Worm (Caenorhabditis elegans) whole organism, early embryonic: ENCODE results near the gene B0218.5.
A peak's percentile ranks its signal among the peaks of the same experiment; 100 is the strongest.

Source experiments
- B0310.2 ChIP-seq: sonication (generic microtip); optimal IDR thresholded peaks from 2 replicates; lab custom pipeline; 2016; ENCODE audit warnings: mild to moderate bottlenecking, missing genetic modification characterization, missing compliant biosample characterization
- F13C5.2 ChIP-seq: sonication (generic microtip); optimal IDR thresholded peaks from 2 replicates; lab custom pipeline; 2017; ENCODE audit warnings: mild to moderate bottlenecking, missing genetic modification characterization, inconsistent platforms, missing compliant biosample characterization
- aly-1 ChIP-seq: sonication (generic microtip); optimal IDR thresholded peaks from 2 replicates; lab custom pipeline; 2016; ENCODE audit warnings: missing genetic modification characterization, missing compliant biosample characterization
- ama-1 ChIP-seq: fragments of 150-350 bp; optimal IDR thresholded peaks from 2 replicates; lab custom pipeline; 2014
- ceh-13 ChIP-seq: fragments of 200-800 bp; sonication (Bioruptor generic); optimal IDR thresholded peaks from 2 replicates; lab custom pipeline; 2018; ENCODE audit warnings: mild to moderate bottlenecking, missing genetic modification characterization, missing compliant biosample characterization
- ceh-36 ChIP-seq: sonication (generic microtip); optimal IDR thresholded peaks from 2 replicates; lab custom pipeline; 2016; ENCODE audit warnings: missing genetic modification characterization, inconsistent platforms, missing compliant biosample characterization
- ets-7 ChIP-seq: sonication (generic microtip); optimal IDR thresholded peaks from 2 replicates; lab custom pipeline; 2016; ENCODE audit warnings: missing genotype, missing genetic modification characterization, missing compliant biosample characterization
- flt-1 ChIP-seq: fragments of 200-800 bp; sonication (Bioruptor generic); IDR thresholded peaks from 2 replicates; pipeline ENCODE4 v1.3.6; 2022; ENCODE audit warnings: missing genetic modification characterization, missing compliant biosample characterization
- hmbx-1 ChIP-seq: sonication (generic microtip); optimal IDR thresholded peaks from 2 replicates; lab custom pipeline; 2016; ENCODE audit warnings: mild to moderate bottlenecking, missing genetic modification characterization, missing compliant biosample characterization
- hmg-4 ChIP-seq: fragments of 200-800 bp; sonication (Bioruptor generic); optimal IDR thresholded peaks from 2 replicates; lab custom pipeline; 2018; ENCODE audit warnings: mild to moderate bottlenecking, missing genetic modification characterization, missing compliant biosample characterization
- hnd-1 ChIP-seq: sonication (generic microtip); optimal IDR thresholded peaks from 2 replicates; lab custom pipeline; 2016; ENCODE audit warnings: missing genetic modification characterization, missing compliant biosample characterization
- pes-1 ChIP-seq: fragments of 200-800 bp; sonication (Bioruptor generic); IDR thresholded peaks from 2 replicates; pipeline ENCODE4 v1.3.6; 2022; ENCODE audit warnings: missing genetic modification reagents, missing genetic modification characterization, missing compliant biosample characterization
- scrt-1 ChIP-seq: fragments of 200-800 bp; sonication (Bioruptor generic); IDR thresholded peaks from 2 replicates; pipeline ENCODE4 v1.3.6; 2022; ENCODE audit warnings: missing genetic modification characterization, missing compliant biosample characterization
- sea-1 ChIP-seq: fragments of 200-800 bp; sonication (Bioruptor generic); conservative IDR thresholded peaks from 2 replicates; pipeline ENCODE4 v1.3.6; 2022; ENCODE audit warnings: missing genetic modification characterization, missing compliant biosample characterization
- tbx-11 ChIP-seq: fragments of 200-800 bp; sonication (Bioruptor generic); IDR thresholded peaks from 2 replicates; pipeline ENCODE4 v1.3.6; 2022; ENCODE audit warnings: missing genetic modification characterization, missing compliant biosample characterization
- tbx-37 ChIP-seq: fragments of 200-800 bp; sonication (Bioruptor generic); conservative IDR thresholded peaks from 2 replicates; pipeline ENCODE4 v1.3.6; 2022; ENCODE audit warnings: missing genetic modification reagents, missing genetic modification characterization, missing compliant biosample characterization
- tra-4 ChIP-seq: sonication (generic microtip); optimal IDR thresholded peaks from 2 replicates; lab custom pipeline; 2017; ENCODE audit warnings: missing genetic modification characterization, missing compliant biosample characterization

Gene B0218.5

DNA sequence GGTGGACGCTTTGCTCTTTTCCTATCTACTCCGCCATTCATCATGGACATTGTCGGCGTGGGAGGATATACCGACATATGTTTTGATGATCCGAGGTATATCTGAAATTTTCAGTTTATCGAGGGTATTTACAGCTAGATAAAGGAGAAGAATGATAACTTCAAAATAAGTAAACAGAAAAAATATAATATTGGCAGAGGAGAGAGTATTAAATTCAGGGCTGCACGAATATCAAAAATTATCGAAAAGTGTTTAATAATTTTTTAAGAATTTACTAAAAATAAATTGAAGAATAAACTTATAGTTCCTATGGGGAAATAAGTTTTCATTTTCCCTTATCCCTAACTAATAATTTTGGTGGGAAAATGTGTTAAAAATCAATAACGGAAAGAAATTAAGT lies 41.8 kb upstream of the B0218.5 start, which contains the start of gene wsp-1:
Gene wsp-1, minus strand, starts transcription at position 101 of the 400 bp plus-strand sequence.
- TF ChIP-seq pes-1, result no peak
- no peak for TF ChIP-seq F13C5.2
- no peak for TF ChIP-seq ets-7 (tag; lab: Kevin White, UChicago)
- no peak for TF ChIP-seq hmbx-1 (tag; lab: Kevin White, UChicago)
- TF ChIP-seq tbx-37, result no peak
- no peak for TF ChIP-seq ceh-36 (tag; lab: Kevin White, UChicago)
- TF ChIP-seq tbx-11 (GFP tag; lab: Robert Waterston, UW), result no peak
- TF ChIP-seq B0310.2 (tag; lab: Kevin White, UChicago), result no peak
- no peak for TF ChIP-seq tra-4
- no peak for TF ChIP-seq aly-1 (tag; lab: Kevin White, UChicago)

DNA sequence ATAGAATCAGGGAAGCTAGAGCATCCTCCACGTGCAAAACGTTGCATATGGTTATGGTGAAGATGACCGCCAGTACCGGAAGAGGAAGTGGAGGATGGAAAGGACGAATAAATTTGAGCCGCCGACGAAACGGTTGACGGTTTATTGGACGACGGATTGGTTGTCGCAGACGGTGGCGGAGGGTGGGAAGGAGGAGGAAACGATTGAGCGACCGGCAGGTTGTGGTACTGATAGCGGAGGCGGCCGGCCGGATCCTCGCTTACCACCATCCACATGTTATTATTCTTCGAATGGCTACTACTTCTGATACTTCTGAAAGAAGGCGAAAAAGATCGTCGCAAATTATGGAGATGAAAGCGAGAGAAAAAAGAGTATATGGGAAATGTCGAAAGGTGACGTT lies 35.8 kb upstream of the B0218.5 start:
- TF ChIP-seq tbx-37, result no peak
- TF ChIP-seq hmg-4 (GFP tag; lab: Kevin White, UChicago), result no peak
- TF ChIP-seq F13C5.2, result no peak
- no peak for TF ChIP-seq B0310.2 (tag; lab: Kevin White, UChicago)
- TF ChIP-seq sea-1 (GFP tag; lab: Robert Waterston, UW), result no peak

DNA sequence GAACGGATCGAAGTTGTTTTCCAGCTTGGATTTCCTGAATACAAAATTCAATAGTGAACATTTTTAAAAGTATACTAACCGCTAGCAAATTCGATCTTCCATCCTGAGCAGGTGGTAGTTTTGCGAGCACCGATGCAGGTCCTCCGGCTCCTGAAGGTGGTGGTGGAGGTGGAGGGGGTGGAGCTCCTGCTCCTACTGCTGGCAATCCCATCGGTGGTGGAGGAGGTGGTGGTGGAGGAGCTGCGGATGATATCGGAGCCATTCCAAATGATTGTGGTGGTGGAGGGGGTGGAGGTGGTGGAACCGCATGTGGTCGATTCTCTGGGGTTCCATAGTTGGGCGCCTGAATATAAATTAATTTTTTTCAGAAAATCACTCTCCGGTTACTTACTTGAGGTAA lies 32.6 kb upstream of the B0218.5 start:
- TF ChIP-seq hmg-4 (GFP tag; lab: Kevin White, UChicago) (no peak), sea-1 (GFP tag; lab: Robert Waterston, UW) (0 out of 2 replicates have a peak, but pooled peaks have one; percentile 32), aly-1 (tag; lab: Kevin White, UChicago) (no peak)

DNA sequence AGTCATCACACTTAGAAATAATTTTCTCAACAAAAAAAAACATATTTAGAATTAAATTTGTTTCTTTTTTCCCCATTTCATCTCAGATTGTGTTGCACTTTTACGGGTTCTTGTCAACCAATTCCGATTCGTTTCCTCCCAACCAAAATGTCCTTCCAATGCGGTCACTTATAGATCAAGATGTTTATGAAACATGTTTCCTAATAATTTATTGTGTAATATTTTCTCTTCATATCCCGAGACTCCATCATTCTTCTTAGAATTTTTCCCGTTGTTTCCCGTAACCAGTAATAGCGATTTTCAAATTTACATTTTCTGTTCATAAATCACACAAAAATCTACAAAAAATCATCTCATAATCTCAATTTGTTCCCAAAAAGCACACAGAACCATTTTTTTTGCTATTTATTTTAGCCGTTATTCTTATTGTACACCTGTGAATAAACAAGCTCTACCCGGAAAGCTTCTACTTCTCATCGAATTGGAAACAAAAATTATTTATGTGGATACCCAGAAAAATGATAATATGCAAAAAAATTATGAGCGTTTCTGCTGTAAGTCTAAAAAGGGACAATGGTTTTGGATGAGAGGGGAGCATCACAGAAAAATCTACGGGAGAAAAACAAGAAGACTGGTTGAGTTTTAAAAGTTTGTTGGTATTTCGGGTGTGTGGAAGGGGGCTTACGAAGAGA lies 31.5 kb upstream of the B0218.5 start:
- TF ChIP-seq pes-1, result 0 out of 2 replicates have a peak, but pooled peaks have one; percentile 30
- TF ChIP-seq scrt-1 (GFP tag; lab: Robert Waterston, UW), result no peak

DNA sequence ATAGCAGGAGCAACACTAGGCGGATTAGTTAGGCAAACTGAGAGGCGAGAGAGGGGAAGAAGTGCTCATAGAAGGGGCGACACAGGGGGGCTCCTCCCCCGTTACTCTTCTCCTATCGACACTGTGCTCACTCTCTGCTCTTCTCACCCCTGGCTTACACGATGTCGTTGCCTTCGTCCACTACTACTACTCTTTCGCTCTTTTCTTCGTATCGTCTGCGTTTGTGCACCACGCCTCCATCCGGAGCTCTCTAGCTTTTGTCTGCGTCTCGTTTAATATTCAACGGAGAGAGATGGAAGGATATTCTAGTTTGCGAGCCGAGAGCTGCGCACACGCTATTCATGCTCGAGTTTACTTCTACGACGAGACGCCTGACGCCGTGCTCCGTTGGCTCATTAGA lies 26.3 kb upstream of the B0218.5 start:
- TF ChIP-seq scrt-1 (GFP tag; lab: Robert Waterston, UW) (no peak), ama-1 (lab: Kevin White, UChicago) (no peak), sea-1 (GFP tag; lab: Robert Waterston, UW) (peak; percentile 57), F13C5.2 (peak; percentile 15), pes-1 (no peak), hmg-4 (GFP tag; lab: Kevin White, UChicago) (peak; percentile 44), ceh-13 (GFP tag; lab: Kevin White, UChicago) (no peak), ceh-36 (tag; lab: Kevin White, UChicago) (peak; percentile 55)

DNA sequence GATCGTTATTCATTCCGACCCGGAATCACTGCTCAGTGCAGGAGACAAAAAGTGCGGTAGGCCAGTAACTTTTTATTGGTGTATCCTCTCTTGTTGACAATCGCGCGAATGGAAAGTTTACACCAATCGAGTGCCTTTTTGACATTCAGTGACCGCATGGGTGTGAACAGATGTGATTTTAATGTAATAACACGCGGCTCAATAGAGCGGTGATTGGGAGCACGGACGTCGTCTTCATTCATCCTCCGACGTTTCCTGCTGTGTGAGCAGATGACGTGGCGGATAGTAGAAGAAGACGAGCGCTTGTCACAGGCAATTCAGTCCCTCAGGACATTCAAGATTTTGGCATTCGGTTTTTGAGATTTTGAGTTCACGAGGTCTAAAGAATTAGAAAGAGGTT lies 25.5 kb upstream of the B0218.5 start:
- no peak for TF ChIP-seq flt-1 (GFP tag; lab: Robert Waterston, UW)
- TF ChIP-seq ets-7 (tag; lab: Kevin White, UChicago), result no peak
- no peak for TF ChIP-seq ceh-36 (tag; lab: Kevin White, UChicago)

DNA sequence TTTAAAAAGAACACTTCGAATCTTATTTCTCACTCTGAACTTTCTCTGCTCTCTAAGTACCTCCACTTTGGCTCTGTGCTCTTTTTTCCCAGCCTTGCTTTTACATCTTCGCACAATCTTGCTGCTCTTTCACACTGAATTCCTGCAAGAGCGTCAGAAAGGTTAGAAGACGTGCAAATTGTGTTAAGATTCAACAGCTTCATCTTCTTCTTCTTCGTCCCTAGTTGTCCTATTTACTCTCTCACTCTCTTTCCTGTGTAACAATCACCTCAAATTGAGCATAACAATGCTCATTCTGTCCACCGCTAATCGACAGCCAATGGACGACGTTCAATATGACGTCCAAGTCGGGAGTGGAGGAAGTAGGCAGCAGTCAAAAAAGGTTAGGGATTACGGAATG lies 24.3 kb upstream of the B0218.5 start:
- TF ChIP-seq flt-1 (GFP tag; lab: Robert Waterston, UW) (no peak), hmbx-1 (tag; lab: Kevin White, UChicago) (no peak), pes-1 (no peak), hmg-4 (GFP tag; lab: Kevin White, UChicago) (no peak), F13C5.2 (no peak), aly-1 (tag; lab: Kevin White, UChicago) (no peak), B0310.2 (tag; lab: Kevin White, UChicago) (no peak), tra-4 (no peak), ets-7 (tag; lab: Kevin White, UChicago) (no peak), tbx-37 (no peak), ceh-36 (tag; lab: Kevin White, UChicago) (no peak), sea-1 (GFP tag; lab: Robert Waterston, UW) (no peak), ama-1 (lab: Kevin White, UChicago) (no peak), scrt-1 (GFP tag; lab: Robert Waterston, UW) (no peak), tbx-11 (GFP tag; lab: Robert Waterston, UW) (no peak), ceh-13 (GFP tag; lab: Kevin White, UChicago) (no peak), hnd-1 (no peak)

DNA sequence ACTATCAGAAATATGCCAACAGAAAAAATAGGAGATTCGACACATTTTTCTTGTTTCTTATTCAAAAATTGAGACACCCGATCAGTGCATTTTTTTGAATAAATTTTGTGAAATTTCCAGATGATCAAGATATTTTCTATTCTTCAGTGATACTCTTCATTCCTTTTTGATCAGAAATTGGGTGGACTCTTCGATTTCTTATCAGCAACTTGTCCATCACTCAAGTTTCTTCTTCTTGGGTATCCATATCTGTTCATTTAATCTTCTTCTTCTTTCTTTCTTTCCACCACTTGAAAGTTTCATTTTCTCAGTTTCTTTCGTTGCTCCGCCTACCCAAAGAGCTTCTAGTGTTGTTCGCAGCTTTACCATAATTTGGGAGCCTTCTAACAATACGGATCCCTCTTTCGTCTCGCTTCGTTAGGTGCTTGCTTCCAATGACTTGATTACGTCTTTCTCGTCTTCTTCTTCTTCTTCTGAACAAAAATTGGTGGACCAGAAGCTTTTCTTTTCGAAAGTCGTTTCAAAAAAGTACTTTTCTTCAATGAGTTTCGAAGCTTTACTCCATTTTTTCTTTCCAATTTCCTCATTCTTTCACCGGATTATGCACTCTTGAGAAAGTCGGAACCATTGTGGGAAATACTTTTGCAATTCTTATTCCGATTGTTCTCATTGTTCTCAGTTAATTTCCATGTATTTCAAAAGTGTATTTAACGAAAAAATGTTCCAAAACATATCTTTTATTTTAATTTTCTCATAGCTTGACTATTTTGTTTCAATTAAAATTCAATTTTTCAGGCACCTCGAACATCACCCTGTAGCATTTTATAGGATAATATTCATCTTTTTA lies 18.8 kb upstream of the B0218.5 start, which contains the start of gene pct-1:
Gene pct-1, plus strand, starts transcription at position 797 of the 847 bp plus-strand sequence.
- TF ChIP-seq ama-1 (lab: Kevin White, UChicago) (no peak), aly-1 (tag; lab: Kevin White, UChicago) (no peak), B0310.2 (tag; lab: Kevin White, UChicago) (no peak), tra-4 (no peak), pes-1 (no peak), tbx-37 (no peak), flt-1 (GFP tag; lab: Robert Waterston, UW) (no peak), ceh-36 (tag; lab: Kevin White, UChicago) (no peak), hmbx-1 (tag; lab: Kevin White, UChicago) (no peak), F13C5.2 (no peak), sea-1 (GFP tag; lab: Robert Waterston, UW) (no peak), tbx-11 (GFP tag; lab: Robert Waterston, UW) (no peak)
